Worm (Caenorhabditis elegans) whole organism, L4 larva: ENCODE data around the gene ceh-30.

Experiments used
- ceh-28 ChIP-seq: fragments of 150-350 bp; optimal IDR thresholded peaks from 2 replicates; lab custom pipeline; 2014; ENCODE audit warnings: missing biosample characterization, missing genetic modification reagents, missing genetic modification characterization
- egl-27 ChIP-seq: sonication (generic microtip); optimal IDR thresholded peaks from 3 replicates; lab custom pipeline; 2017; ENCODE audit warnings: missing biosample characterization, missing genetic modification reagents, missing genetic modification characterization
- hmg-1.1 ChIP-seq: fragments of 200-800 bp; sonication (Bioruptor generic); IDR thresholded peaks from 2 replicates; pipeline ENCODE4 v1.3.6; 2022; ENCODE audit warnings: missing genetic modification reagents, missing genetic modification characterization, missing compliant biosample characterization
- unc-62 ChIP-seq, 3 experiments: fragments of 150-350 bp in 1 of 3; sonication (generic microtip); optimal IDR thresholded peaks in 2 of 3; peaks in 1 of 3; 1 replicate in 1 of 3; 2 replicates in 2 of 3; lab custom pipeline; 2014 to 2017; ENCODE audit warnings: missing biosample characterization in 3 of 3, missing genetic modification characterization in 3 of 3, missing genetic modification reagents in 3 of 3, missing genotype in 1 of 3

DNA sequence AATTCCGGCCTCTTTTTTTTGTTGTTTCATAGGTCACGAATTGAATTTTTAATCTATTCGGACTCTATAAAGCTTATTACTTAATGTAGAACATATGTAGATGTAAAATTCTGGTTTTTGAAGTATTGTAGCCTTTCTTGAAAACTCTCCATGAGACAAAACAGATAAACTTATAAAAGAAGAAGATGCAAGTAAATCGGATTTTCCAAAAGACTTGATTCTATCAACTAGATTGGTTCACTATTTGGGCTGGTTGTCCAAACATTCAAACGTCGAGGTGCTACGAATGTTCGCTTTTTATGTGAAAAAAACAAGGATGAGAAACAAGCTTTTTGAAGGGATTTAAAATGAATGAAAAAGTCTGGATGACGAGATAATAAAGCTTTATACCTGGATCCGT lies 23.4 kb upstream of the ceh-30 start:
- TF ChIP-seq egl-27 (no peak), unc-62 (GFP tag; optimal IDR thresholded peaks at IDR 0.05 in 1 of 2; lab: Kevin White, UChicago) (no peak), unc-62 (tag; optimal IDR thresholded peaks at IDR 0.05; lab: Kevin White, UChicago) (no peak), ceh-28 (tag; lab: Kevin White, UChicago) (no peak), hmg-1.1 (GFP tag; lab: Robert Waterston, UW) (no peak)
